Worm (Caenorhabditis elegans) whole organism, mixed stage, embryonic: ENCODE data around the gene irld-49.
A peak's percentile ranks its signal among the peaks of the same experiment; 100 is the strongest.

Experiments used
- M03D4.4 ChIP-seq: sonication (generic microtip); optimal IDR thresholded peaks from 2 replicates; lab custom pipeline; 2017; ENCODE audit warnings: mild to moderate bottlenecking, missing genetic modification characterization, missing compliant biosample characterization
- bed-3 ChIP-seq: fragments of 200-800 bp; sonication (Bioruptor generic); optimal IDR thresholded peaks from 3 replicates; lab custom pipeline; 2018; ENCODE audit warnings: mild to moderate bottlenecking, missing genetic modification characterization, moderate library complexity, missing compliant biosample characterization
- blmp-1 ChIP-seq: fragments of 150-350 bp; optimal IDR thresholded peaks from 2 replicates; lab custom pipeline; 2014; ENCODE audit warnings: missing biosample characterization, missing genetic modification characterization
- ceh-39 ChIP-seq: fragments of 150-350 bp; optimal IDR thresholded peaks from 2 replicates; lab custom pipeline; 2014; ENCODE audit warnings: missing biosample characterization, missing genetic modification characterization
- ceh-43 ChIP-seq: fragments of 200-800 bp; sonication (Bioruptor generic); optimal IDR thresholded peaks from 2 replicates; lab custom pipeline; 2018; ENCODE audit warnings: mild to moderate bottlenecking, missing genetic modification characterization, moderate library complexity, missing compliant biosample characterization
- ceh-83 ChIP-seq: fragments of 200-800 bp; sonication (Bioruptor generic); optimal IDR thresholded peaks from 2 replicates; lab custom pipeline; 2018; ENCODE audit warnings: mild to moderate bottlenecking, missing genetic modification characterization, missing compliant biosample characterization
- ces-1 ChIP-seq: fragments of 150-350 bp; optimal IDR thresholded peaks from 2 replicates; lab custom pipeline; 2014; ENCODE audit warnings: missing biosample characterization, missing genetic modification reagents, missing genetic modification characterization
- cnd-1 ChIP-seq: fragments of 200-800 bp; sonication (Bioruptor generic); optimal IDR thresholded peaks from 2 replicates; lab custom pipeline; 2018; ENCODE audit warnings: mild to moderate bottlenecking, missing genetic modification characterization, missing compliant biosample characterization
- drap-1 ChIP-seq: fragments of 200-800 bp; sonication (Bioruptor generic); optimal IDR thresholded peaks from 3 replicates; lab custom pipeline; 2018; ENCODE audit warnings: mild to moderate bottlenecking, missing genetic modification characterization, missing compliant biosample characterization
- elt-1 ChIP-seq: sonication (generic microtip); optimal IDR thresholded peaks from 2 replicates; lab custom pipeline; 2017; ENCODE audit warnings: missing genetic modification characterization, mild to moderate bottlenecking, missing compliant biosample characterization, antibody characterized with exemption, moderate library complexity, borderline replicate concordance; ENCODE audit not compliant: insufficient read depth
- elt-3 ChIP-seq: fragments of 150-350 bp; optimal IDR thresholded peaks from 2 replicates; lab custom pipeline; 2014; ENCODE audit warnings: missing biosample characterization, missing genetic modification characterization
- flh-1 ChIP-seq: fragments of 200-800 bp; sonication (Bioruptor generic); optimal IDR thresholded peaks from 2 replicates; lab custom pipeline; 2018; ENCODE audit warnings: mild to moderate bottlenecking, missing genetic modification characterization, moderate library complexity, missing compliant biosample characterization
- ham-2 ChIP-seq: fragments of 200-800 bp; sonication (Bioruptor generic); optimal IDR thresholded peaks from 2 replicates; lab custom pipeline; 2018; ENCODE audit warnings: mild to moderate bottlenecking, missing genetic modification characterization, missing compliant biosample characterization
- hlh-1 ChIP-seq: fragments of 150-350 bp; optimal IDR thresholded peaks from 2 replicates; lab custom pipeline; 2014; ENCODE audit warnings: missing biosample characterization, missing genetic modification reagents, missing genetic modification characterization
- lin-13 ChIP-seq: fragments of 150-350 bp; optimal IDR thresholded peaks from 2 replicates; lab custom pipeline; 2014; ENCODE audit warnings: missing biosample characterization, missing genetic modification characterization
- lin-32 ChIP-seq: fragments of 200-800 bp; sonication (Bioruptor generic); optimal IDR thresholded peaks from 2 replicates; lab custom pipeline; 2018; ENCODE audit warnings: mild to moderate bottlenecking, missing genetic modification characterization, missing compliant biosample characterization
- lsy-2 ChIP-seq: fragments of 150-350 bp; optimal IDR thresholded peaks from 2 replicates; lab custom pipeline; 2014; ENCODE audit warnings: missing biosample characterization, missing genetic modification characterization
- mab-5 ChIP-seq: fragments of 150-350 bp; optimal IDR thresholded peaks from 2 replicates; lab custom pipeline; 2014; ENCODE audit warnings: missing biosample characterization, missing genetic modification characterization
- mep-1 ChIP-seq: fragments of 150-350 bp; optimal IDR thresholded peaks from 2 replicates; lab custom pipeline; 2017; ENCODE audit warnings: missing biosample characterization, missing genetic modification reagents, missing genetic modification characterization, inconsistent platforms
- mls-2 ChIP-seq: sonication (generic microtip); optimal IDR thresholded peaks from 2 replicates; lab custom pipeline; 2016; ENCODE audit warnings: mild to moderate bottlenecking, missing genetic modification characterization, moderate library complexity, missing compliant biosample characterization
- nhr-12 ChIP-seq: fragments of 150-350 bp; optimal IDR thresholded peaks from 2 replicates; lab custom pipeline; 2014; ENCODE audit warnings: missing biosample characterization, missing genetic modification characterization
- nhr-2 ChIP-seq: fragments of 150-350 bp; optimal IDR thresholded peaks from 2 replicates; lab custom pipeline; 2014; ENCODE audit warnings: missing biosample characterization, missing genetic modification characterization
- nhr-237 ChIP-seq: fragments of 150-350 bp; optimal IDR thresholded peaks from 2 replicates; lab custom pipeline; 2014; ENCODE audit warnings: missing biosample characterization, missing genetic modification characterization
- nhr-28 ChIP-seq: fragments of 150-350 bp; optimal IDR thresholded peaks from 2 replicates; lab custom pipeline; 2014; ENCODE audit warnings: missing biosample characterization, missing genetic modification characterization
- nhr-76 ChIP-seq: sonication (generic microtip); optimal IDR thresholded peaks from 2 replicates; lab custom pipeline; 2017; ENCODE audit warnings: missing biosample characterization, missing genetic modification characterization
- pha-4 ChIP-seq: fragments of 150-350 bp; optimal IDR thresholded peaks from 2 replicates; lab custom pipeline; 2018; ENCODE audit warnings: missing biosample characterization, missing genetic modification reagents, missing genetic modification characterization
- sem-2 ChIP-seq: fragments of 200-800 bp; sonication (Bioruptor generic); optimal IDR thresholded peaks from 2 replicates; lab custom pipeline; 2018; ENCODE audit warnings: mild to moderate bottlenecking, missing genetic modification characterization, missing compliant biosample characterization
- snpc-4 ChIP-seq: fragments of 150-350 bp; optimal IDR thresholded peaks from 2 replicates; lab custom pipeline; 2014; ENCODE audit warnings: missing biosample characterization, missing genetic modification characterization
- sptf-1 ChIP-seq: sonication (generic microtip); optimal IDR thresholded peaks from 2 replicates; lab custom pipeline; 2017; ENCODE audit warnings: mild to moderate bottlenecking, missing genetic modification characterization, moderate library complexity, missing compliant biosample characterization
- tbx-8 ChIP-seq: fragments of 200-800 bp; sonication (Bioruptor generic); optimal IDR thresholded peaks from 2 replicates; lab custom pipeline; 2018; ENCODE audit warnings: mild to moderate bottlenecking, missing genetic modification characterization, moderate library complexity, missing compliant biosample characterization
- unc-120 ChIP-seq: sonication (generic microtip); optimal IDR thresholded peaks from 2 replicates; lab custom pipeline; 2017; ENCODE audit warnings: missing genetic modification characterization, missing compliant biosample characterization; ENCODE audit not compliant: poor library complexity, severe bottlenecking
- unc-39 ChIP-seq: fragments of 150-350 bp; optimal IDR thresholded peaks from 2 replicates; lab custom pipeline; 2014; ENCODE audit warnings: missing biosample characterization, missing genetic modification characterization
- unc-62 ChIP-seq: fragments of 150-350 bp; optimal IDR thresholded peaks from 2 replicates; lab custom pipeline; 2014; ENCODE audit warnings: missing biosample characterization, missing genetic modification reagents, missing genetic modification characterization
- zip-8 ChIP-seq: fragments of 150-350 bp; optimal IDR thresholded peaks from 2 replicates; lab custom pipeline; 2014; ENCODE audit warnings: missing biosample characterization, missing genetic modification characterization
- ztf-11 ChIP-seq: fragments of 150-350 bp; optimal IDR thresholded peaks from 2 replicates; lab custom pipeline; 2014; ENCODE audit warnings: missing biosample characterization, missing genetic modification characterization

irld-49 gene

DNA sequence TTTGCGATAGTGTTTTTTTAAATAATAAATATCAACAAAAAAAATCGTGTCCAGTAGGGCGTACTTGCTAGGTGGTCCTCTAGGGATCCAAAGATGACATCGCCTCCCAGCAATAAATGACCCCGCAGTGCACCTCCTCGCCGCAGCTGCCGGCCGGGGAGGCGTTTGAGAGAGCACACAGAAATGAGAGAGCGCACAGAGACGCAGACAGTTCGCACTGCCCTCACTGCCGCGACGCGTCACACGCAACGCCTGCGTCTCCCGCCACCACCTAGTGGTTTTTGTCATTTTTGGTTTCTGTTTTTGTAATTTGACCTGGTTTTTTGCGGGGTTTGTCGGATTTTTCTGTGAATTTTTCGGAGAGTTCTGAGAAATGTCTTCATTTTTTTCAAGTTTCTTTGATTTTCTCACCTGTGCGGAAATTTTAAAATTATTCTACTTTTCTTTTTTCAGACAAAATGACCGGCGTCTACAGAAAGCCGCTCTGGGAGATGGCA lies 43.9 kb downstream of the irld-49 start, which contains the start of gene lido-7:
Gene lido-7 (plus strand): TSS at position 447 of the 497 bp plus-strand sequence.
- peak; percentile 12 for TF ChIP-seq pha-4 (tag; lab: Kevin White, UChicago)
- TF ChIP-seq nhr-2 (tag; lab: Kevin White, UChicago): peak; percentile 30
- peak; percentile 21 for TF ChIP-seq lin-32
- no peak for TF ChIP-seq unc-62 (GFP tag; lab: Kevin White, UChicago)
- no peak for TF ChIP-seq ceh-83 (GFP tag; lab: Kevin White, UChicago)
- TF ChIP-seq mab-5 (tag; lab: Kevin White, UChicago): no peak
- peak; percentile 40 for TF ChIP-seq sptf-1 (tag; lab: Kevin White, UChicago)
- TF ChIP-seq hlh-1 (tag; lab: Kevin White, UChicago): peak; percentile 8
- peak; percentile 25 for TF ChIP-seq lsy-2
- TF ChIP-seq unc-120 (tag; lab: Kevin White, UChicago): peak; percentile 37
- peak; percentile 3 for TF ChIP-seq M03D4.4
- TF ChIP-seq lin-13 (tag; lab: Kevin White, UChicago): peak; percentile 5

DNA sequence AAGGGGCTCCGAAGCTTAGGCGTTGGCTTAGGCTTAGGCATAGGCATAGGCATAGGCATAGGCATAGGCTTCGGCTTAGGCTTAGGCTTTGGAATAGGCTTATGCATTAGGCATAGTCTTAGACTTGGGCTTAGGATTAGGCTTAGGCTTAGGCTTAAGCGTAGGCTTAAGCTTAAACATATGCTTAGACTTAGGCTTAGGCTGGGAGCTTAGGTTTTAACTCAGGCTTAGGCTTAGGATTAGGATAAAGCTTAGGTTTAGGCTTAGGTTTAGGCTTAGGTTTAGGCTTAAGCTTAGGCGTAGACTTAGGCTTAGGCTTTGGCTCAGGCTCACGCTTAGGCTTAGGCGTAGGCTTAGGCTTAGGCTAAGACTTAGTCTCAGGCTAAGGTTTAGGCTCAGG lies 46.1 kb downstream of the irld-49 start:
- TF ChIP-seq ceh-83 (GFP tag; lab: Kevin White, UChicago): no peak
- TF ChIP-seq ham-2: peak; percentile 52
- TF ChIP-seq, all 35 proteins: peak for 1

DNA sequence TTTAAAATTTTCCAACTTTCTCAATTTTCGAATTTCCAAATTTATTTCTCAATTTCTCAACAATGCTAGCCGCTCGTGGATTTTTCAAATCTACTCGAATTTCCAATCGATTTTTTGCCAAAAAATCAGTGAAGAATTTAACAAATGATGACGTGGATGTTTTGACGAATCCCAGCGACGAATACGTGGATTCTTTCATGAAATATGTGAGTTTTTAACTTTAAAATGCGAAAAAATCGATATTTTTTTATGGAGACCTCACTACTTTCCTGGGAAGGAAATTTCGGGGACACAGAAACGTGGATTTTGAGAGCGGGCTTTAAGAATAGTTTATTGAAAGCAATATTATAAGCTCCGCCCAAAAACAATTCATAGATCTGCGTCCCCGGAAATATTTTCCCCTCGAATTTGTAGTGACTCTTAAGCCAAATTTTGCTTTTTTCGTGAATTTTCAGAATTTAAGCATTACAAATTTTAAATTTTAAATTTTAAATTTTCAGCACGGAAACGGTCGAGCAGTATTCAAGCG lies 47.6 kb downstream of the irld-49 start, which contains the start of gene K08A2.2:
Gene K08A2.2 (plus strand): TSS at position 51 of the 529 bp plus-strand sequence.
- TF ChIP-seq ceh-39 (no peak), drap-1 (no peak), flh-1 (no peak), snpc-4 (tag; lab: Kevin White, UChicago) (no peak), bed-3 (GFP tag; lab: Kevin White, UChicago) (no peak), zip-8 (tag; lab: Kevin White, UChicago) (no peak), elt-3 (tag; lab: Kevin White, UChicago) (no peak), lin-13 (tag; lab: Kevin White, UChicago) (no peak), nhr-12 (tag; lab: Kevin White, UChicago) (no peak), ceh-43 (GFP tag; lab: Kevin White, UChicago) (no peak), unc-39 (tag; lab: Kevin White, UChicago) (no peak), ham-2 (no peak)
- TF ChIP-seq, all 35 proteins: peak for 0

DNA sequence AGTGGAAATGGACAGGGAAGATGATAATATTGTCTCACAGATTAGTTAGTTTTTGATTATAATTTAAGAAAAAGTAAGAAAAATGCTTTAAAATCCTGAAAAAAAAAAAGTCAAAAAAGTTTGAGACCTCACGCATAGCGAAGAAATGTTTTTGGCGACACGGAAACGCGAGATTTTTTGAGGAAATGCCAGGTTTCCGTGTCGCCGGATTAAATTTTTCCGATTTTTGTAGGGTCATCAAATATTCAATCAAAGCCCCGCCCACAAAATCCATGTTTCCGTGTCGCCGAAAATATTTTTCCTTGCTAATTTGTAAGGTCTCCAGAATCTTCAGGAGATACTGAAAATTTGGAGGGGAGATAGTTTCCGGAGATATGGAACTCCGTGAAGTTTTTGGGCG lies 48.3 kb downstream of the irld-49 start:
- TF ChIP-seq lin-13 (tag; lab: Kevin White, UChicago) (no peak), ces-1 (GFP tag; lab: Kevin White, UChicago) (no peak), ceh-39 (no peak), drap-1 (no peak), nhr-76 (tag; lab: Kevin White, UChicago) (no peak), pha-4 (tag; lab: Kevin White, UChicago) (no peak), mls-2 (no peak), unc-39 (tag; lab: Kevin White, UChicago) (no peak), nhr-28 (tag; lab: Kevin White, UChicago) (no peak), mab-5 (tag; lab: Kevin White, UChicago) (no peak), nhr-237 (tag; lab: Kevin White, UChicago) (no peak), ztf-11 (tag; lab: Kevin White, UChicago) (no peak), sptf-1 (tag; lab: Kevin White, UChicago) (no peak), blmp-1 (tag; lab: Kevin White, UChicago) (no peak)

DNA sequence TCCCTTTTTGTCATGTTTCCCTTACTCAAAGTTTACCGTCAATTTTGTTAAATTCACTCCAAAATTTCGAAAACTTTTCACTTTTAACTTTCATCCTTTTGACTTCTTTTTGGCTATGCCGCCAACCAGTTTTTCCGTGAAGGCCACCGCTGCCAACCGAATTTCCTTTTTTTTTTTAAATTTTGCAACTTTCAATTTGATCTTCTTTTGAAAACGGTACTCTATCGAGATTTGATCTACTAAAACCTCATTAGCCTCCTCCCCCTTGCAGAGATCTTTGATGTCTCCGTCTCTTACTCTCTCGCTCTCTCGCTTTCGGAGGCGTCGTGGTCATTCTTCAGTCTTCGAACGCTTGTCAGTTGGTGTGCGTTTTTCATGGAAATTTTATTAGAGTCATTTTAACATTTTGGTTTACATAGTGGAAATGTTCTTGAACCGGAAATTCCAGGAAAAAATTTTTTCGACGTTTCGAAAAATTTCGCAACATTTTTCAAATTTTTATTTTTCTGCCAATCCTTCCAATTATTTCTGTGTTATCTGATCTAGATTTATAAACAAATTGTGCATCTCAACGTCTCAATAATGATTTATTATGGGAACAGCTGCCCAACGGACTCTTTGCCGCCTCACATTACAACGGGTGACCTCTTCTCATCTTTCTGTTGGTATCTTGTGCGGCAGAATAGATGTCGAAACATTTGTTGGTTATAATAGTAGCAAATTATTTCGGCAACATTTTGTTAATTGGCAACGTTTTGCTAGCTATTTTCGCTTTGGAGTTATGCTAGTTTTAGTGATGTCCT lies 50.8 kb downstream of the irld-49 start:
- TF ChIP-seq nhr-2 (tag; lab: Kevin White, UChicago) (peak; percentile 62), elt-1 (tag; lab: Kevin White, UChicago) (no peak), sem-2 (GFP tag; lab: Kevin White, UChicago) (no peak), unc-62 (GFP tag; lab: Kevin White, UChicago) (peak; percentile 94), unc-120 (tag; lab: Kevin White, UChicago) (peak; percentile 19), cnd-1 (tag; lab: Kevin White, UChicago) (peak; percentile 68), sptf-1 (tag; lab: Kevin White, UChicago) (no peak), lin-13 (tag; lab: Kevin White, UChicago) (no peak), bed-3 (GFP tag; lab: Kevin White, UChicago) (no peak), nhr-76 (tag; lab: Kevin White, UChicago) (no peak), flh-1 (no peak), mab-5 (tag; lab: Kevin White, UChicago) (peak; percentile 98), ztf-11 (tag; lab: Kevin White, UChicago) (no peak), lsy-2 (no peak), tbx-8 (GFP tag; lab: Kevin White, UChicago) (no peak), unc-39 (tag; lab: Kevin White, UChicago) (peak; percentile 42), snpc-4 (tag; lab: Kevin White, UChicago) (no peak), blmp-1 (tag; lab: Kevin White, UChicago) (no peak), ceh-83 (GFP tag; lab: Kevin White, UChicago) (no peak), ceh-39 (peak; percentile 2), M03D4.4 (no peak), pha-4 (tag; lab: Kevin White, UChicago) (no peak), ceh-43 (GFP tag; lab: Kevin White, UChicago) (no peak), ces-1 (GFP tag; lab: Kevin White, UChicago) (peak; percentile 23), mep-1 (no peak), nhr-28 (tag; lab: Kevin White, UChicago) (no peak), hlh-1 (tag; lab: Kevin White, UChicago) (peak; percentile 99), elt-3 (tag; lab: Kevin White, UChicago) (no peak), lin-32 (peak; percentile 23)
